Worm (Caenorhabditis elegans) whole organism, L4 larva: ENCODE data around the gene rgs-9.

ENCODE experiments used
- ZK546.5 ChIP-seq, 2 experiments: sonication (generic microtip); optimal IDR thresholded peaks; 2 replicates each; lab custom pipeline; 2017; ENCODE audit warnings: missing biosample characterization in 2 of 2, missing genetic modification characterization in 2 of 2
- aly-2 ChIP-seq: sonication (generic microtip); optimal IDR thresholded peaks from 2 replicates; lab custom pipeline; 2018; ENCODE audit warnings: missing biosample characterization, missing genetic modification characterization
- ceh-82 ChIP-seq: sonication (generic microtip); optimal IDR thresholded peaks from 2 replicates; lab custom pipeline; 2017; ENCODE audit warnings: missing biosample characterization, missing genetic modification characterization
- ces-1 ChIP-seq: fragments of 150-350 bp; sonication (generic microtip); optimal IDR thresholded peaks from 4 replicates; lab custom pipeline; 2014; ENCODE audit warnings: missing biosample characterization, missing genetic modification reagents, missing genetic modification characterization
- fos-1 ChIP-seq: fragments of 150-350 bp; optimal IDR thresholded peaks from 2 replicates; lab custom pipeline; 2014; ENCODE audit warnings: missing biosample characterization, missing genetic modification characterization
- jun-1 ChIP-seq: fragments of 150-350 bp; optimal IDR thresholded peaks from 2 replicates; lab custom pipeline; 2014; ENCODE audit warnings: missing biosample characterization, missing genetic modification reagents, missing genetic modification characterization
- lin-39 ChIP-seq: fragments of 150-350 bp; optimal IDR thresholded peaks from 2 replicates; lab custom pipeline; 2014; ENCODE audit warnings: missing biosample characterization, missing genetic modification reagents, missing genetic modification characterization
- nhr-11 ChIP-seq: fragments of 150-350 bp; optimal IDR thresholded peaks from 2 replicates; lab custom pipeline; 2014; ENCODE audit warnings: missing biosample characterization, missing genetic modification characterization
- nhr-237 ChIP-seq: sonication (generic microtip); optimal IDR thresholded peaks from 2 replicates; lab custom pipeline; 2017; ENCODE audit warnings: missing biosample characterization, missing genetic modification characterization
- nhr-77 ChIP-seq: fragments of 150-350 bp; optimal IDR thresholded peaks from 2 replicates; lab custom pipeline; 2014; ENCODE audit warnings: missing biosample characterization, missing genetic modification characterization
- unc-39 ChIP-seq: sonication (generic microtip); optimal IDR thresholded peaks from 2 replicates; lab custom pipeline; 2017; ENCODE audit warnings: missing biosample characterization, missing genetic modification characterization
- zag-1 ChIP-seq: fragments of 150-350 bp; optimal IDR thresholded peaks from 2 replicates; lab custom pipeline; 2014; ENCODE audit warnings: missing biosample characterization, missing genetic modification characterization

ce11 chrX:1913257-1913656 is 1.8 kb upstream of the rgs-9 start, which contains the start of gene ZC53.1:
- TF ChIP-seq aly-2 (tag; lab: Kevin White, UChicago) (no peak), lin-39 (tag; lab: Kevin White, UChicago) (no peak), ZK546.5 (tag; optimal IDR thresholded peaks at IDR 0.05; lab: Kevin White, UChicago) (no peak), nhr-77 (tag; lab: Kevin White, UChicago) (no peak), fos-1 (tag; lab: Kevin White, UChicago) (no peak), zag-1 (tag; lab: Kevin White, UChicago) (no peak), nhr-11 (tag; lab: Kevin White, UChicago) (no peak), jun-1 (no peak), ces-1 (GFP tag; lab: Kevin White, UChicago) (no peak), unc-39 (tag; lab: Kevin White, UChicago) (no peak), nhr-237 (tag; lab: Kevin White, UChicago) (no peak), ceh-82 (tag; lab: Kevin White, UChicago) (no peak)
